Worm (Caenorhabditis elegans) whole organism, mixed stage, embryonic: ENCODE results near the gene F49H6.15.

ENCODE experiments used
- M03D4.4 ChIP-seq: sonication (generic microtip); optimal IDR thresholded peaks from 2 replicates; lab custom pipeline; 2017; ENCODE audit warnings: mild to moderate bottlenecking, missing genetic modification characterization, missing compliant biosample characterization
- bed-3 ChIP-seq: fragments of 200-800 bp; sonication (Bioruptor generic); optimal IDR thresholded peaks from 3 replicates; lab custom pipeline; 2018; ENCODE audit warnings: mild to moderate bottlenecking, missing genetic modification characterization, moderate library complexity, missing compliant biosample characterization
- blmp-1 ChIP-seq: fragments of 150-350 bp; optimal IDR thresholded peaks from 2 replicates; lab custom pipeline; 2014; ENCODE audit warnings: missing biosample characterization, missing genetic modification characterization
- ceh-39 ChIP-seq: fragments of 150-350 bp; optimal IDR thresholded peaks from 2 replicates; lab custom pipeline; 2014; ENCODE audit warnings: missing biosample characterization, missing genetic modification characterization
- ceh-43 ChIP-seq: fragments of 200-800 bp; sonication (Bioruptor generic); optimal IDR thresholded peaks from 2 replicates; lab custom pipeline; 2018; ENCODE audit warnings: mild to moderate bottlenecking, missing genetic modification characterization, moderate library complexity, missing compliant biosample characterization
- ceh-83 ChIP-seq: fragments of 200-800 bp; sonication (Bioruptor generic); optimal IDR thresholded peaks from 2 replicates; lab custom pipeline; 2018; ENCODE audit warnings: mild to moderate bottlenecking, missing genetic modification characterization, missing compliant biosample characterization
- ces-1 ChIP-seq: fragments of 150-350 bp; optimal IDR thresholded peaks from 2 replicates; lab custom pipeline; 2014; ENCODE audit warnings: missing biosample characterization, missing genetic modification reagents, missing genetic modification characterization
- cnd-1 ChIP-seq: fragments of 200-800 bp; sonication (Bioruptor generic); optimal IDR thresholded peaks from 2 replicates; lab custom pipeline; 2018; ENCODE audit warnings: mild to moderate bottlenecking, missing genetic modification characterization, missing compliant biosample characterization
- drap-1 ChIP-seq: fragments of 200-800 bp; sonication (Bioruptor generic); optimal IDR thresholded peaks from 3 replicates; lab custom pipeline; 2018; ENCODE audit warnings: mild to moderate bottlenecking, missing genetic modification characterization, missing compliant biosample characterization
- elt-1 ChIP-seq: sonication (generic microtip); optimal IDR thresholded peaks from 2 replicates; lab custom pipeline; 2017; ENCODE audit warnings: missing genetic modification characterization, mild to moderate bottlenecking, missing compliant biosample characterization, antibody characterized with exemption, moderate library complexity, borderline replicate concordance; ENCODE audit not compliant: insufficient read depth
- flh-1 ChIP-seq: fragments of 200-800 bp; sonication (Bioruptor generic); optimal IDR thresholded peaks from 2 replicates; lab custom pipeline; 2018; ENCODE audit warnings: mild to moderate bottlenecking, missing genetic modification characterization, moderate library complexity, missing compliant biosample characterization
- ham-2 ChIP-seq: fragments of 200-800 bp; sonication (Bioruptor generic); optimal IDR thresholded peaks from 2 replicates; lab custom pipeline; 2018; ENCODE audit warnings: mild to moderate bottlenecking, missing genetic modification characterization, missing compliant biosample characterization
- hlh-1 ChIP-seq: fragments of 150-350 bp; optimal IDR thresholded peaks from 2 replicates; lab custom pipeline; 2014; ENCODE audit warnings: missing biosample characterization, missing genetic modification reagents, missing genetic modification characterization
- lin-13 ChIP-seq: fragments of 150-350 bp; optimal IDR thresholded peaks from 2 replicates; lab custom pipeline; 2014; ENCODE audit warnings: missing biosample characterization, missing genetic modification characterization
- lin-32 ChIP-seq: fragments of 200-800 bp; sonication (Bioruptor generic); optimal IDR thresholded peaks from 2 replicates; lab custom pipeline; 2018; ENCODE audit warnings: mild to moderate bottlenecking, missing genetic modification characterization, missing compliant biosample characterization
- lsy-2 ChIP-seq: fragments of 150-350 bp; optimal IDR thresholded peaks from 2 replicates; lab custom pipeline; 2014; ENCODE audit warnings: missing biosample characterization, missing genetic modification characterization
- mab-5 ChIP-seq: fragments of 150-350 bp; optimal IDR thresholded peaks from 2 replicates; lab custom pipeline; 2014; ENCODE audit warnings: missing biosample characterization, missing genetic modification characterization
- mep-1 ChIP-seq: fragments of 150-350 bp; optimal IDR thresholded peaks from 2 replicates; lab custom pipeline; 2017; ENCODE audit warnings: missing biosample characterization, missing genetic modification reagents, missing genetic modification characterization, inconsistent platforms
- mls-2 ChIP-seq: sonication (generic microtip); optimal IDR thresholded peaks from 2 replicates; lab custom pipeline; 2016; ENCODE audit warnings: mild to moderate bottlenecking, missing genetic modification characterization, moderate library complexity, missing compliant biosample characterization
- nhr-2 ChIP-seq: fragments of 150-350 bp; optimal IDR thresholded peaks from 2 replicates; lab custom pipeline; 2014; ENCODE audit warnings: missing biosample characterization, missing genetic modification characterization
- nhr-28 ChIP-seq: fragments of 150-350 bp; optimal IDR thresholded peaks from 2 replicates; lab custom pipeline; 2014; ENCODE audit warnings: missing biosample characterization, missing genetic modification characterization
- nhr-76 ChIP-seq: sonication (generic microtip); optimal IDR thresholded peaks from 2 replicates; lab custom pipeline; 2017; ENCODE audit warnings: missing biosample characterization, missing genetic modification characterization
- pha-4 ChIP-seq: fragments of 150-350 bp; optimal IDR thresholded peaks from 2 replicates; lab custom pipeline; 2018; ENCODE audit warnings: missing biosample characterization, missing genetic modification reagents, missing genetic modification characterization
- snpc-4 ChIP-seq: fragments of 150-350 bp; optimal IDR thresholded peaks from 2 replicates; lab custom pipeline; 2014; ENCODE audit warnings: missing biosample characterization, missing genetic modification characterization
- sptf-1 ChIP-seq: sonication (generic microtip); optimal IDR thresholded peaks from 2 replicates; lab custom pipeline; 2017; ENCODE audit warnings: mild to moderate bottlenecking, missing genetic modification characterization, moderate library complexity, missing compliant biosample characterization
- tbx-8 ChIP-seq: fragments of 200-800 bp; sonication (Bioruptor generic); optimal IDR thresholded peaks from 2 replicates; lab custom pipeline; 2018; ENCODE audit warnings: mild to moderate bottlenecking, missing genetic modification characterization, moderate library complexity, missing compliant biosample characterization
- unc-39 ChIP-seq: fragments of 150-350 bp; optimal IDR thresholded peaks from 2 replicates; lab custom pipeline; 2014; ENCODE audit warnings: missing biosample characterization, missing genetic modification characterization
- unc-62 ChIP-seq: fragments of 150-350 bp; optimal IDR thresholded peaks from 2 replicates; lab custom pipeline; 2014; ENCODE audit warnings: missing biosample characterization, missing genetic modification reagents, missing genetic modification characterization
- zip-8 ChIP-seq: fragments of 150-350 bp; optimal IDR thresholded peaks from 2 replicates; lab custom pipeline; 2014; ENCODE audit warnings: missing biosample characterization, missing genetic modification characterization
- ztf-11 ChIP-seq: fragments of 150-350 bp; optimal IDR thresholded peaks from 2 replicates; lab custom pipeline; 2014; ENCODE audit warnings: missing biosample characterization, missing genetic modification characterization

The F49H6.15 gene

DNA sequence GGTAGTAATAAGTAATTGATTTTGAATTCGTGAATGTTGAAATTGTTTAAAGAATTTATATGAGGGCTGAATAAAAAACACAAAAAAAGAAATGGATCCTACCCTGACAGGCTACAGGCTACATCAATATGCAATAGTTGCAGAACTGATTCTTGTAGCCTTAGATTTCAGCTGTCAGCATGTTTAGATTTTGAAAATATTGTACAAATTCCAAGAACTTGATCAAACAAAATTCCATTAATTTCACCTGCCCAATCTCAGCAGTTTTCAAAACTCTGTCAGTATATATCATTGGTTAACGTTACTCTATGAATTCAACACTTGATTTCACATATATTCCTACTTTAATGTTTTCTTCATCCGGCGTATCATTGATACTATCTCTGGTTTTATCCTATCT lies 4.2 kb upstream of the F49H6.15 start:
- TF ChIP-seq ces-1 (GFP tag; lab: Kevin White, UChicago) (no peak), bed-3 (no peak), ceh-83 (GFP tag; lab: Kevin White, UChicago) (no peak), zip-8 (tag; lab: Kevin White, UChicago) (no peak), cnd-1 (no peak), tbx-8 (GFP tag; lab: Kevin White, UChicago) (no peak), nhr-76 (no peak), nhr-28 (tag; lab: Kevin White, UChicago) (no peak), ceh-43 (no peak), mep-1 (tag; lab: Kevin White, UChicago) (no peak), M03D4.4 (tag; lab: Kevin White, UChicago) (no peak), mab-5 (tag; lab: Kevin White, UChicago) (no peak), pha-4 (no peak), unc-39 (tag; lab: Kevin White, UChicago) (no peak), lsy-2 (tag; lab: Kevin White, UChicago) (no peak), sptf-1 (tag; lab: Kevin White, UChicago) (no peak), ztf-11 (no peak)

- TF ChIP-seq ceh-83 (GFP tag; lab: Kevin White, UChicago) = no peak
- TF ChIP-seq hlh-1 = no peak
- no peak for TF ChIP-seq drap-1 (GFP tag; lab: Kevin White, UChicago)
- no peak for TF ChIP-seq elt-1
- TF ChIP-seq flh-1 (GFP tag; lab: Kevin White, UChicago) = no peak
- TF ChIP-seq M03D4.4 (tag; lab: Kevin White, UChicago) = no peak
- TF ChIP-seq nhr-2 (tag; lab: Kevin White, UChicago) = no peak
- no peak for TF ChIP-seq lsy-2 (tag; lab: Kevin White, UChicago)
- TF ChIP-seq tbx-8 (GFP tag; lab: Kevin White, UChicago) = no peak
- no peak for TF ChIP-seq ceh-43
- no peak for TF ChIP-seq lin-32 (GFP tag; lab: Kevin White, UChicago)
- TF ChIP-seq blmp-1 (tag; lab: Kevin White, UChicago) = no peak
- TF ChIP-seq ztf-11 = no peak
- no peak for TF ChIP-seq bed-3
Measured at ce11 chrV:17022613-17023322, 3.4 kb downstream of the F49H6.15 start, which contains the start of the genes F49H6.8 and F49H6.5. F49H6.8 (minus strand) TSS chrV:17022663. F49H6.5 (plus strand) TSS chrV:17023241.

DNA sequence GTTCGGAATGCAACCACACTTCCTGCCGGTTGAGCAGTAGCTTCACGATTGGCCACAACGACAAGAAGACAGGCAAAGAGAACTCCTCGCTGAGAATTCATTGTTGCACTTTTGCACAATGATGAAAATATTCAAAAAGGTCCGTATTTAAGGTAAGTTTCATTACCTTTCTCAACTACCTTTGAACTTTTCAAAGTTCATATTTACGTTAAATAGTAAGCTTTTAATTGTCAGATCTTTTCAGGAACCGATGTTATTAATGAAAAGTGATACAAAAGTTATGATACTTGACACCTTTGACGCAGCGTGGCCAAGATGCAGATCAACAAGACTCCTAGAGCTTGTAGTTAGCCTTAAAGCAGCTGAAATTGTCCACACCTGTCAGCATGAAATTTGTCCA lies 4.8 kb downstream of the F49H6.15 start, which contains the start of gene F49H6.12:
F49H6.12 (minus strand) TSS at position 101 of the 400 bp plus-strand sequence.
- no peak for TF ChIP-seq ztf-11
- TF ChIP-seq unc-62 (GFP tag; lab: Kevin White, UChicago) = no peak
- no peak for TF ChIP-seq mab-5 (tag; lab: Kevin White, UChicago)
- no peak for TF ChIP-seq nhr-76
- no peak for TF ChIP-seq elt-1

- TF ChIP-seq nhr-2 (tag; lab: Kevin White, UChicago) (no peak), nhr-28 (tag; lab: Kevin White, UChicago) (no peak), bed-3 (no peak), unc-62 (GFP tag; lab: Kevin White, UChicago) (no peak), cnd-1 (no peak), lin-13 (no peak)
Measured at ce11 chrV:17019690-17020089, 6.5 kb downstream of the F49H6.15 start, which contains the start of gene F49H6.17. F49H6.17 (plus strand) TSS chrV:17019990.

- TF ChIP-seq ham-2 (GFP tag; lab: Kevin White, UChicago) = no peak
- no peak for TF ChIP-seq elt-1
- no peak for TF ChIP-seq nhr-76
- no peak for TF ChIP-seq mab-5 (tag; lab: Kevin White, UChicago)
- TF ChIP-seq ceh-39 (tag; lab: Kevin White, UChicago) = no peak
- no peak for TF ChIP-seq ces-1 (GFP tag; lab: Kevin White, UChicago)
- TF ChIP-seq nhr-28 (tag; lab: Kevin White, UChicago) = no peak
- no peak for TF ChIP-seq snpc-4 (tag; lab: Kevin White, UChicago)
- no peak for TF ChIP-seq mls-2 (tag; lab: Kevin White, UChicago)
- TF ChIP-seq ztf-11 = no peak
- no peak for TF ChIP-seq drap-1 (GFP tag; lab: Kevin White, UChicago)
- TF ChIP-seq blmp-1 (tag; lab: Kevin White, UChicago) = no peak
- no peak for TF ChIP-seq lin-32 (GFP tag; lab: Kevin White, UChicago)
- no peak for TF ChIP-seq nhr-2 (tag; lab: Kevin White, UChicago)
Measured at ce11 chrV:17016787-17017186, 9.4 kb downstream of the F49H6.15 start, which contains the start of gene srh-97. srh-97 (plus strand) TSS chrV:17017087.
